Worm (Caenorhabditis elegans) whole organism, mixed stage, embryonic: ENCODE results near the gene F22H10.1.
A peak's percentile ranks its signal among the peaks of the same experiment; 100 is the strongest.

Experiments used
- M03D4.4 ChIP-seq: sonication (generic microtip); optimal IDR thresholded peaks from 2 replicates; lab custom pipeline; 2017; ENCODE audit warnings: mild to moderate bottlenecking, missing genetic modification characterization, missing compliant biosample characterization
- bed-3 ChIP-seq: fragments of 200-800 bp; sonication (Bioruptor generic); optimal IDR thresholded peaks from 3 replicates; lab custom pipeline; 2018; ENCODE audit warnings: mild to moderate bottlenecking, missing genetic modification characterization, moderate library complexity, missing compliant biosample characterization
- blmp-1 ChIP-seq: fragments of 150-350 bp; optimal IDR thresholded peaks from 2 replicates; lab custom pipeline; 2014; ENCODE audit warnings: missing biosample characterization, missing genetic modification characterization
- ceh-39 ChIP-seq: fragments of 150-350 bp; optimal IDR thresholded peaks from 2 replicates; lab custom pipeline; 2014; ENCODE audit warnings: missing biosample characterization, missing genetic modification characterization
- ceh-43 ChIP-seq: fragments of 200-800 bp; sonication (Bioruptor generic); optimal IDR thresholded peaks from 2 replicates; lab custom pipeline; 2018; ENCODE audit warnings: mild to moderate bottlenecking, missing genetic modification characterization, moderate library complexity, missing compliant biosample characterization
- ceh-83 ChIP-seq: fragments of 200-800 bp; sonication (Bioruptor generic); optimal IDR thresholded peaks from 2 replicates; lab custom pipeline; 2018; ENCODE audit warnings: mild to moderate bottlenecking, missing genetic modification characterization, missing compliant biosample characterization
- cnd-1 ChIP-seq: fragments of 200-800 bp; sonication (Bioruptor generic); optimal IDR thresholded peaks from 2 replicates; lab custom pipeline; 2018; ENCODE audit warnings: mild to moderate bottlenecking, missing genetic modification characterization, missing compliant biosample characterization
- drap-1 ChIP-seq: fragments of 200-800 bp; sonication (Bioruptor generic); optimal IDR thresholded peaks from 3 replicates; lab custom pipeline; 2018; ENCODE audit warnings: mild to moderate bottlenecking, missing genetic modification characterization, missing compliant biosample characterization
- elt-1 ChIP-seq: sonication (generic microtip); optimal IDR thresholded peaks from 2 replicates; lab custom pipeline; 2017; ENCODE audit warnings: missing genetic modification characterization, mild to moderate bottlenecking, missing compliant biosample characterization, antibody characterized with exemption, moderate library complexity, borderline replicate concordance; ENCODE audit not compliant: insufficient read depth
- elt-3 ChIP-seq: fragments of 150-350 bp; optimal IDR thresholded peaks from 2 replicates; lab custom pipeline; 2014; ENCODE audit warnings: missing biosample characterization, missing genetic modification characterization
- flh-1 ChIP-seq: fragments of 200-800 bp; sonication (Bioruptor generic); optimal IDR thresholded peaks from 2 replicates; lab custom pipeline; 2018; ENCODE audit warnings: mild to moderate bottlenecking, missing genetic modification characterization, moderate library complexity, missing compliant biosample characterization
- ham-2 ChIP-seq: fragments of 200-800 bp; sonication (Bioruptor generic); optimal IDR thresholded peaks from 2 replicates; lab custom pipeline; 2018; ENCODE audit warnings: mild to moderate bottlenecking, missing genetic modification characterization, missing compliant biosample characterization
- hlh-1 ChIP-seq: fragments of 150-350 bp; optimal IDR thresholded peaks from 2 replicates; lab custom pipeline; 2014; ENCODE audit warnings: missing biosample characterization, missing genetic modification reagents, missing genetic modification characterization
- lin-13 ChIP-seq: fragments of 150-350 bp; optimal IDR thresholded peaks from 2 replicates; lab custom pipeline; 2014; ENCODE audit warnings: missing biosample characterization, missing genetic modification characterization
- lin-32 ChIP-seq: fragments of 200-800 bp; sonication (Bioruptor generic); optimal IDR thresholded peaks from 2 replicates; lab custom pipeline; 2018; ENCODE audit warnings: mild to moderate bottlenecking, missing genetic modification characterization, missing compliant biosample characterization
- lsy-2 ChIP-seq: fragments of 150-350 bp; optimal IDR thresholded peaks from 2 replicates; lab custom pipeline; 2014; ENCODE audit warnings: missing biosample characterization, missing genetic modification characterization
- mab-5 ChIP-seq: fragments of 150-350 bp; optimal IDR thresholded peaks from 2 replicates; lab custom pipeline; 2014; ENCODE audit warnings: missing biosample characterization, missing genetic modification characterization
- mep-1 ChIP-seq: fragments of 150-350 bp; optimal IDR thresholded peaks from 2 replicates; lab custom pipeline; 2017; ENCODE audit warnings: missing biosample characterization, missing genetic modification reagents, missing genetic modification characterization, inconsistent platforms
- mls-2 ChIP-seq: sonication (generic microtip); optimal IDR thresholded peaks from 2 replicates; lab custom pipeline; 2016; ENCODE audit warnings: mild to moderate bottlenecking, missing genetic modification characterization, moderate library complexity, missing compliant biosample characterization
- nhr-12 ChIP-seq: fragments of 150-350 bp; optimal IDR thresholded peaks from 2 replicates; lab custom pipeline; 2014; ENCODE audit warnings: missing biosample characterization, missing genetic modification characterization
- nhr-76 ChIP-seq: sonication (generic microtip); optimal IDR thresholded peaks from 2 replicates; lab custom pipeline; 2017; ENCODE audit warnings: missing biosample characterization, missing genetic modification characterization
- pha-4 ChIP-seq: fragments of 150-350 bp; optimal IDR thresholded peaks from 2 replicates; lab custom pipeline; 2018; ENCODE audit warnings: missing biosample characterization, missing genetic modification reagents, missing genetic modification characterization
- sem-2 ChIP-seq: fragments of 200-800 bp; sonication (Bioruptor generic); optimal IDR thresholded peaks from 2 replicates; lab custom pipeline; 2018; ENCODE audit warnings: mild to moderate bottlenecking, missing genetic modification characterization, missing compliant biosample characterization
- snpc-4 ChIP-seq: fragments of 150-350 bp; optimal IDR thresholded peaks from 2 replicates; lab custom pipeline; 2014; ENCODE audit warnings: missing biosample characterization, missing genetic modification characterization
- sptf-1 ChIP-seq: sonication (generic microtip); optimal IDR thresholded peaks from 2 replicates; lab custom pipeline; 2017; ENCODE audit warnings: mild to moderate bottlenecking, missing genetic modification characterization, moderate library complexity, missing compliant biosample characterization
- tbx-8 ChIP-seq: fragments of 200-800 bp; sonication (Bioruptor generic); optimal IDR thresholded peaks from 2 replicates; lab custom pipeline; 2018; ENCODE audit warnings: mild to moderate bottlenecking, missing genetic modification characterization, moderate library complexity, missing compliant biosample characterization
- unc-120 ChIP-seq: sonication (generic microtip); optimal IDR thresholded peaks from 2 replicates; lab custom pipeline; 2017; ENCODE audit warnings: missing genetic modification characterization, missing compliant biosample characterization; ENCODE audit not compliant: poor library complexity, severe bottlenecking
- unc-39 ChIP-seq: fragments of 150-350 bp; optimal IDR thresholded peaks from 2 replicates; lab custom pipeline; 2014; ENCODE audit warnings: missing biosample characterization, missing genetic modification characterization
- unc-62 ChIP-seq: fragments of 150-350 bp; optimal IDR thresholded peaks from 2 replicates; lab custom pipeline; 2014; ENCODE audit warnings: missing biosample characterization, missing genetic modification reagents, missing genetic modification characterization
- zip-8 ChIP-seq: fragments of 150-350 bp; optimal IDR thresholded peaks from 2 replicates; lab custom pipeline; 2014; ENCODE audit warnings: missing biosample characterization, missing genetic modification characterization
- ztf-11 ChIP-seq: fragments of 150-350 bp; optimal IDR thresholded peaks from 2 replicates; lab custom pipeline; 2014; ENCODE audit warnings: missing biosample characterization, missing genetic modification characterization

The F22H10.1 gene

ce11 chrX:16669106-16669505, 33.1 kb upstream of the F22H10.1 start:
- TF ChIP-seq ceh-43 (no peak), hlh-1 (no peak), lsy-2 (no peak)

- TF ChIP-seq sptf-1 (tag; lab: Kevin White, UChicago): peak; percentile 18
- TF ChIP-seq ceh-83: no peak
Observed at ce11 chrX:16671234-16671633, 31.0 kb upstream of the F22H10.1 start.

ce11 chrX:16672661-16673060, 29.6 kb upstream of the F22H10.1 start:
- TF ChIP-seq nhr-12 (tag; lab: Kevin White, UChicago) (no peak), hlh-1 (no peak), ham-2 (no peak), sptf-1 (tag; lab: Kevin White, UChicago) (no peak), flh-1 (GFP tag; lab: Kevin White, UChicago) (no peak), lin-13 (tag; lab: Kevin White, UChicago) (no peak), tbx-8 (GFP tag; lab: Kevin White, UChicago) (no peak), blmp-1 (tag; lab: Kevin White, UChicago) (no peak), sem-2 (GFP tag; lab: Kevin White, UChicago) (no peak), mab-5 (tag; lab: Kevin White, UChicago) (no peak), bed-3 (GFP tag; lab: Kevin White, UChicago) (no peak)

ce11 chrX:16674632-16675031, 27.6 kb upstream of the F22H10.1 start, which contains the start of gene tag-343:
TSS of gene tag-343 (minus strand) at chrX:16674732.
- TF ChIP-seq tbx-8 (GFP tag; lab: Kevin White, UChicago) (no peak), drap-1 (no peak), flh-1 (GFP tag; lab: Kevin White, UChicago) (no peak), pha-4 (tag; lab: Kevin White, UChicago) (no peak), ceh-83 (no peak), cnd-1 (no peak), lin-13 (tag; lab: Kevin White, UChicago) (no peak), ztf-11 (tag; lab: Kevin White, UChicago) (no peak), unc-39 (tag; lab: Kevin White, UChicago) (no peak), ceh-39 (tag; lab: Kevin White, UChicago) (no peak), ceh-43 (no peak), mab-5 (tag; lab: Kevin White, UChicago) (no peak)

ce11 chrX:16675712-16676111, 26.5 kb upstream of the F22H10.1 start:
- no peak for TF ChIP-seq drap-1
- no peak for TF ChIP-seq ceh-43
- no peak for TF ChIP-seq lin-32
- TF ChIP-seq zip-8 (tag; lab: Kevin White, UChicago): no peak

- TF ChIP-seq nhr-12 (tag; lab: Kevin White, UChicago) (no peak), drap-1 (no peak), mep-1 (tag; lab: Kevin White, UChicago) (no peak), blmp-1 (tag; lab: Kevin White, UChicago) (no peak), cnd-1 (no peak), M03D4.4 (tag; lab: Kevin White, UChicago) (no peak), unc-39 (tag; lab: Kevin White, UChicago) (no peak), ztf-11 (tag; lab: Kevin White, UChicago) (no peak), lin-13 (tag; lab: Kevin White, UChicago) (no peak), unc-62 (no peak), sem-2 (GFP tag; lab: Kevin White, UChicago) (no peak), elt-3 (tag; lab: Kevin White, UChicago) (no peak), lsy-2 (no peak), ceh-83 (no peak)
Observed at ce11 chrX:16677672-16678071, 24.6 kb upstream of the F22H10.1 start, which contains the start of gene F22H10.3. TSS of gene F22H10.3 (minus strand) at chrX:16677707.

- TF ChIP-seq unc-120 (tag; lab: Kevin White, UChicago): no peak
- TF ChIP-seq ceh-39 (tag; lab: Kevin White, UChicago): no peak
- TF ChIP-seq elt-1 (tag; lab: Kevin White, UChicago): no peak
- TF ChIP-seq nhr-76 (tag; lab: Kevin White, UChicago): no peak
- no peak for TF ChIP-seq tbx-8 (GFP tag; lab: Kevin White, UChicago)
- TF ChIP-seq ceh-43: no peak
- TF ChIP-seq flh-1 (GFP tag; lab: Kevin White, UChicago): no peak
- TF ChIP-seq hlh-1: no peak
- no peak for TF ChIP-seq snpc-4
- no peak for TF ChIP-seq sptf-1 (tag; lab: Kevin White, UChicago)
- TF ChIP-seq blmp-1 (tag; lab: Kevin White, UChicago): no peak
- TF ChIP-seq ceh-83: no peak
- TF ChIP-seq cnd-1: no peak
- no peak for TF ChIP-seq bed-3 (GFP tag; lab: Kevin White, UChicago)
- TF ChIP-seq ztf-11 (tag; lab: Kevin White, UChicago): no peak
- TF ChIP-seq pha-4 (tag; lab: Kevin White, UChicago): no peak
- TF ChIP-seq sem-2 (GFP tag; lab: Kevin White, UChicago): no peak
- TF ChIP-seq lin-13 (tag; lab: Kevin White, UChicago): no peak
- no peak for TF ChIP-seq mab-5 (tag; lab: Kevin White, UChicago)
- TF ChIP-seq mls-2 (tag; lab: Kevin White, UChicago): no peak
Observed at ce11 chrX:16678097-16678496, 24.1 kb upstream of the F22H10.1 start.
